Fruit fly (Drosophila melanogaster) whole organism, larva: Measurements from ENCODE around the gene CG8001.

Experiments used
- noc ChIP-seq: fragments of 200-800 bp; sonication (Bioruptor generic); optimal IDR thresholded peaks from 3 replicates; lab custom pipeline; 2019; ENCODE audit warnings: missing biosample characterization, mild to moderate bottlenecking, missing genetic modification characterization, moderate library complexity

The CG8001 gene

dm6 chr3L:1740129-1740975, 15.6 kb upstream of the CG8001 start:
- no peak for TF ChIP-seq noc (tag; lab: Kevin White, UChicago)

dm6 chr3L:1741107-1741506, 14.9 kb upstream of the CG8001 start:
- TF ChIP-seq noc (tag; lab: Kevin White, UChicago) = no peak

dm6 chr3L:1741655-1742551, 14.1 kb upstream of the CG8001 start:
- TF ChIP-seq noc (tag; lab: Kevin White, UChicago) = peak; percentile 73

dm6 chr3L:1742552-1743097, 13.3 kb upstream of the CG8001 start:
- no peak for TF ChIP-seq noc (tag; lab: Kevin White, UChicago)

- peak; percentile 74 for TF ChIP-seq noc (tag; lab: Kevin White, UChicago)
These were observed 10.5 kb upstream of the CG8001 start for dm6 chr3L:1745432-1745831.

dm6 chr3L:1746338-1747199, 9.4 kb upstream of the CG8001 start, which contains the start of gene CG13921:
Gene CG13921, plus strand, starts transcription at chr3L:1746907.
- TF ChIP-seq noc (tag; lab: Kevin White, UChicago) = peak; percentile 95

dm6 chr3L:1748218-1748617, 7.7 kb upstream of the CG8001 start:
- no peak for TF ChIP-seq noc (tag; lab: Kevin White, UChicago)

- TF ChIP-seq noc (tag; lab: Kevin White, UChicago) = no peak
These were observed 1.7 kb upstream of the CG8001 start for dm6 chr3L:1754262-1754661.

- TF ChIP-seq noc (tag; lab: Kevin White, UChicago) = no peak
These were observed 1.0 kb upstream of the CG8001 start for dm6 chr3L:1754935-1755334.

- no peak for TF ChIP-seq noc (tag; lab: Kevin White, UChicago)
These were observed 438 bp upstream of the CG8001 start, which contains the start of gene Cht2 for dm6 chr3L:1755458-1755984. Gene Cht2, minus strand, starts transcription at chr3L:1755934.

- TF ChIP-seq noc (tag; lab: Kevin White, UChicago) = no peak
These were observed 15.7 kb downstream of the CG8001 start, which contains the start of gene Dhc62B for dm6 chr3L:1771658-1772057. Gene Dhc62B, minus strand, starts transcription at chr3L:1771758.

dm6 chr3L:1772593-1772992, 16.6 kb downstream of the CG8001 start:
- TF ChIP-seq noc (tag; lab: Kevin White, UChicago) = no peak

dm6 chr3L:1774713-1775648, 19.0 kb downstream of the CG8001 start, which contains the start of the genes CG13933 and PolD2:
Gene CG13933, minus strand, starts transcription at chr3L:1775147.
Gene PolD2, plus strand, starts transcription at chr3L:1775633.
- peak; percentile 80 for TF ChIP-seq noc (tag; lab: Kevin White, UChicago)
